Worm (Caenorhabditis elegans) whole organism, L3 larva: Measurements from ENCODE around the gene D2023.1.
A peak's percentile ranks its signal among the peaks of the same experiment; 100 is the strongest.

Experiments
- R02D3.7 ChIP-seq: fragments of 150-350 bp; optimal IDR thresholded peaks from 2 replicates; lab custom pipeline; 2014; ENCODE audit warnings: missing biosample characterization, missing genetic modification characterization
- ama-1 ChIP-seq: fragments of 150-350 bp; optimal IDR thresholded peaks from 2 replicates; lab custom pipeline; 2018
- ceh-82 ChIP-seq: fragments of 150-350 bp; optimal IDR thresholded peaks from 2 replicates; lab custom pipeline; 2014; ENCODE audit warnings: missing biosample characterization, missing genetic modification characterization
- egl-27 ChIP-seq: sonication (generic microtip); optimal IDR thresholded peaks from 4 replicates; lab custom pipeline; 2017; ENCODE audit warnings: missing biosample characterization, missing genetic modification reagents, missing genetic modification characterization
- elt-3 ChIP-seq, 3 experiments: fragments of 150-350 bp in 1 of 3; sonication (generic microtip) in 2 of 3; optimal IDR thresholded peaks; 2 replicates in 2 of 3; 4 replicates in 1 of 3; lab custom pipeline; 2014 to 2017; ENCODE audit warnings: missing biosample characterization in 3 of 3, missing genetic modification characterization in 3 of 3
- lsy-12 ChIP-seq: sonication (generic microtip); optimal IDR thresholded peaks from 2 replicates; lab custom pipeline; 2016; ENCODE audit warnings: mild to moderate bottlenecking, missing genetic modification characterization, missing compliant biosample characterization
- mdl-1 ChIP-seq: fragments of 150-350 bp; optimal IDR thresholded peaks from 2 replicates; lab custom pipeline; 2014; ENCODE audit warnings: missing biosample characterization, missing genetic modification characterization
- nfya-1 ChIP-seq: sonication (generic microtip); optimal IDR thresholded peaks from 2 replicates; lab custom pipeline; 2017; ENCODE audit warnings: missing genetic modification characterization, mild to moderate bottlenecking, missing compliant biosample characterization, antibody characterized with exemption, moderate library complexity; ENCODE audit not compliant: insufficient read depth
- nhr-11 ChIP-seq: fragments of 150-350 bp; optimal IDR thresholded peaks from 2 replicates; lab custom pipeline; 2014; ENCODE audit warnings: missing biosample characterization, missing genetic modification characterization
- nhr-12 ChIP-seq: fragments of 150-350 bp; optimal IDR thresholded peaks from 2 replicates; lab custom pipeline; 2014; ENCODE audit warnings: missing biosample characterization, missing genetic modification characterization
- snpc-4 ChIP-seq: fragments of 150-350 bp; optimal IDR thresholded peaks from 2 replicates; lab custom pipeline; 2014; ENCODE audit warnings: missing biosample characterization, missing genetic modification characterization
- tbx-2 ChIP-seq: sonication (generic microtip); optimal IDR thresholded peaks from 2 replicates; lab custom pipeline; 2016; ENCODE audit warnings: mild to moderate bottlenecking, missing genetic modification characterization, missing compliant biosample characterization
- zag-1 ChIP-seq: fragments of 150-350 bp; optimal IDR thresholded peaks from 2 replicates; lab custom pipeline; 2014; ENCODE audit warnings: missing biosample characterization, missing genetic modification characterization

ce11 chrV:11819451-11819850, 30.1 kb downstream of the D2023.1 start:
- TF ChIP-seq elt-3 (tag; optimal IDR thresholded peaks at IDR 0.05; lab: Kevin White, UChicago) (no peak), egl-27 (tag; lab: Kevin White, UChicago) (no peak), zag-1 (tag; lab: Kevin White, UChicago) (no peak), nhr-12 (tag; lab: Kevin White, UChicago) (no peak), mdl-1 (tag; lab: Kevin White, UChicago) (no peak), tbx-2 (tag; lab: Kevin White, UChicago) (no peak), nhr-11 (tag; lab: Kevin White, UChicago) (no peak), R02D3.7 (tag; lab: Kevin White, UChicago) (no peak), nfya-1 (tag; lab: Kevin White, UChicago) (no peak), ceh-82 (tag; lab: Kevin White, UChicago) (no peak), snpc-4 (no peak), ama-1 (lab: Kevin White, UChicago) (peak; percentile 42), lsy-12 (tag; lab: Kevin White, UChicago) (no peak)
